Worm (Caenorhabditis elegans): ENCODE data around the gene srw-135.
"Not testable (repeated sequence)": the region's sequence is repeated elsewhere in the genome, so short reads cannot be mapped to it uniquely, and the experiment has no call there.

DNA sequence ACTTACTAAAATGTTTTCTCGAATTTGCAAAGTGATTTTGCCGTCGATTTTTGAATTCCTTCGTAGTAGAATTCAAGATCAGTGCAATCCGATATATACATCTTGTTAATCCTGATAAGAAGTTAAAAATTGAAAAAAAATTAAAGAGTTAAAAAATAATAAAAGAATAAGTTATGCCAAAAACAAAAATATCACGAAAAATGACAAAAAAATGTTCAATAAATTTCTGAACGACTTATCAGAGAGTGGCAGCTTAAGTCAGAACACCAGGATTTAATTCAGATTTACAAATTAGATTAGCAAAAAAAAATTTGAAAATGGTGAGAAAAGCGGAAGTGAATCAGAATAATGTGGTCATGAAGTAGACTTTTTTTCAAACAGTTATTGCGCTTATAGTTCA, 36.0 kb downstream of the srw-135 start, which contains the start of gene srw-123:
- not testable (repeated sequence) for TF ChIP-seq klf-2 (GFP tag; conservative IDR thresholded peaks at IDR 0.05); tab-1 (GFP tag; IDR thresholded peaks at IDR 0.05); med-1 (GFP tag; optimal IDR thresholded peaks at IDR 0.05; ENCODE audit: insufficient read depth); cog-1 (tag; optimal IDR thresholded peaks at IDR 0.05); ref-1 (GFP tag; conservative IDR thresholded peaks at IDR 0.05); flt-1 (GFP tag; IDR thresholded peaks at IDR 0.05); ztf-29 (GFP tag; IDR thresholded peaks at IDR 0.05); T22C8.4 (GFP tag; IDR thresholded peaks at IDR 0.05); ztf-23 (GFP tag; IDR thresholded peaks at IDR 0.05)

Measured in whole organism, midembryonic.